Fruit fly (Drosophila melanogaster) whole organism, embryonic: ENCODE measurements around the gene CG14442.

ENCODE experiments used
- CG13296 ChIP-seq: fragments of 200-800 bp; sonication (Bioruptor generic); optimal IDR thresholded peaks from 3 replicates; lab custom pipeline; 2018; ENCODE audit warnings: missing biosample characterization, mild to moderate bottlenecking, missing genetic modification characterization
- CG6683 ChIP-seq: fragments of 200-800 bp; sonication (Bioruptor generic); optimal IDR thresholded peaks from 2 replicates; lab custom pipeline; 2017; ENCODE audit warnings: missing biosample characterization, mild to moderate bottlenecking, missing genetic modification characterization, missing genetic modification reagents

dm6 chrX:6679502-6679810 lies 15.4 kb downstream of the CG14442 start:
- TF ChIP-seq CG6683 (GFP tag; lab: Kevin White, UChicago) (no peak), CG13296 (GFP tag; lab: Kevin White, UChicago) (no peak)
